Fruit fly (Drosophila melanogaster) whole organism, pupa: ENCODE data around the gene Sh.

Source experiments
- CG10348 ChIP-seq: fragments of 200-800 bp; sonication (Bioruptor generic); IDR thresholded peaks from 2 replicates; pipeline ENCODE4 v1.3.6; 2022; ENCODE audit warnings: missing biosample characterization, missing genetic modification characterization
- CG12605 ChIP-seq: fragments of 200-800 bp; sonication (Bioruptor generic); IDR thresholded peaks from 2 replicates; pipeline ENCODE4 v1.3.6; 2022; ENCODE audit warnings: missing biosample characterization, missing genetic modification characterization
- CG13204 ChIP-seq: fragments of 200-800 bp; sonication (Bioruptor generic); optimal IDR thresholded peaks from 2 replicates; lab custom pipeline; 2018; ENCODE audit warnings: missing biosample characterization, mild to moderate bottlenecking, missing genetic modification characterization, moderate library complexity
- CG14655 ChIP-seq: fragments of 200-800 bp; sonication (Bioruptor generic); optimal IDR thresholded peaks from 3 replicates; lab custom pipeline; 2017; ENCODE audit warnings: mild to moderate bottlenecking, missing biosample characterization, missing genetic modification reagents, missing genetic modification characterization
- CG15710 ChIP-seq: fragments of 200-800 bp; sonication (Bioruptor generic); optimal IDR thresholded peaks from 2 replicates; lab custom pipeline; 2018; ENCODE audit warnings: missing biosample characterization, mild to moderate bottlenecking, missing genetic modification characterization, moderate library complexity
- CG17806 ChIP-seq: fragments of 200-800 bp; sonication (Bioruptor generic); optimal IDR thresholded peaks from 2 replicates; lab custom pipeline; 2018; ENCODE audit warnings: missing biosample characterization, mild to moderate bottlenecking, missing genetic modification characterization, moderate library complexity
- CG32121 ChIP-seq: fragments of 200-800 bp; sonication (Bioruptor generic); IDR thresholded peaks from 2 replicates; pipeline ENCODE4 v1.3.6; 2022; ENCODE audit warnings: missing biosample characterization, missing genetic modification characterization
- CG34367 ChIP-seq: fragments of 200-800 bp; sonication (Bioruptor generic); optimal IDR thresholded peaks from 2 replicates; lab custom pipeline; 2018; ENCODE audit warnings: missing biosample characterization, mild to moderate bottlenecking, missing genetic modification characterization
- CG4496 ChIP-seq: fragments of 200-800 bp; sonication (Bioruptor generic); IDR thresholded peaks from 3 replicates; pipeline ENCODE4 v1.3.6; 2022; ENCODE audit warnings: missing biosample characterization, missing genetic modification characterization
- CG8159 ChIP-seq: fragments of 200-800 bp; sonication (Bioruptor generic); optimal IDR thresholded peaks from 3 replicates; lab custom pipeline; 2018; ENCODE audit warnings: missing biosample characterization, mild to moderate bottlenecking, missing genetic modification characterization, moderate library complexity
- CG8301 ChIP-seq: fragments of 200-800 bp; sonication (Bioruptor generic); optimal IDR thresholded peaks from 2 replicates; lab custom pipeline; 2018; ENCODE audit warnings: missing biosample characterization, mild to moderate bottlenecking, missing genetic modification characterization
- CG9948 ChIP-seq: fragments of 200-800 bp; sonication (Bioruptor generic); optimal IDR thresholded peaks from 2 replicates; lab custom pipeline; 2018; ENCODE audit warnings: missing biosample characterization, mild to moderate bottlenecking, missing genetic modification characterization, moderate library complexity
- D1 ChIP-seq: fragments of 200-800 bp; sonication (Bioruptor generic); optimal IDR thresholded peaks from 2 replicates; lab custom pipeline; 2018; ENCODE audit warnings: missing biosample characterization, mild to moderate bottlenecking, missing genetic modification characterization, moderate library complexity
- EcR ChIP-seq: fragments of 200-800 bp; sonication (Bioruptor generic); optimal IDR thresholded peaks from 3 replicates; lab custom pipeline; 2019; ENCODE audit warnings: missing biosample characterization, missing genetic modification characterization, mild to moderate bottlenecking, moderate library complexity, missing genetic modification reagents
- Ets98B ChIP-seq: fragments of 200-800 bp; sonication (Bioruptor generic); IDR thresholded peaks from 2 replicates; pipeline ENCODE4 v1.3.6; 2022; ENCODE audit warnings: missing biosample characterization, missing genetic modification characterization
- Pif1A ChIP-seq: fragments of 200-800 bp; sonication (Bioruptor generic); optimal IDR thresholded peaks from 3 replicates; lab custom pipeline; 2016; ENCODE audit warnings: missing biosample characterization, missing genetic modification characterization
- Pif1B ChIP-seq: fragments of 200-800 bp; sonication (Bioruptor generic); optimal IDR thresholded peaks from 3 replicates; lab custom pipeline; 2016; ENCODE audit warnings: missing biosample characterization, missing genetic modification characterization
- Snoo ChIP-seq: fragments of 200-800 bp; sonication (Bioruptor generic); optimal IDR thresholded peaks from 3 replicates; lab custom pipeline; 2017; ENCODE audit warnings: missing biosample characterization, mild to moderate bottlenecking, missing genetic modification characterization, inconsistent platforms
- fd96Ca ChIP-seq: fragments of 200-800 bp; sonication (Bioruptor generic); IDR thresholded peaks from 3 replicates; pipeline ENCODE4 v1.3.6; 2022; ENCODE audit warnings: missing biosample characterization, missing genetic modification characterization
- gl ChIP-seq: fragments of 200-800 bp; sonication (Bioruptor generic); optimal IDR thresholded peaks from 2 replicates; lab custom pipeline; 2018; ENCODE audit warnings: missing biosample characterization, mild to moderate bottlenecking, missing genetic modification characterization
- rn ChIP-seq: fragments of 200-800 bp; sonication (Bioruptor generic); IDR thresholded peaks from 2 replicates; pipeline ENCODE4 v1.3.6; 2022; ENCODE audit warnings: missing biosample characterization, missing genetic modification characterization

The Sh gene

dm6 chrX:17875695-17876094 is 187.4 kb downstream of the Sh start:
- TF ChIP-seq CG17806 (tag; lab: Kevin White, UChicago) (no peak), CG32121 (GFP tag; lab: Robert Waterston, UW) (no peak), Ets98B (GFP tag; lab: Robert Waterston, UW) (no peak), Pif1A (GFP tag; lab: Kevin White, UChicago) (no peak), EcR (GFP tag; lab: Kevin White, UChicago) (no peak), CG13204 (no peak), CG4496 (GFP tag; lab: Robert Waterston, UW) (no peak; the same call in 2 of the 3 replicates), CG34367 (tag; lab: Kevin White, UChicago) (no peak), rn (no peak)

dm6 chrX:17875014-17875589 is 187.9 kb downstream of the Sh start:
- TF ChIP-seq Pif1B (GFP tag; lab: Kevin White, UChicago) (no peak), CG34367 (tag; lab: Kevin White, UChicago) (no peak), Snoo (tag; lab: Kevin White, UChicago) (peak; percentile 32), CG15710 (tag; lab: Kevin White, UChicago) (peak; percentile 7), fd96Ca (GFP tag; lab: Robert Waterston, UW) (0 out of 3 replicates have a peak, but pooled peaks have one; percentile 18), CG9948 (no peak), EcR (GFP tag; lab: Kevin White, UChicago) (peak; percentile 42), rn (no peak), Ets98B (GFP tag; lab: Robert Waterston, UW) (no peak; the same call in 1 of the 2 replicates), CG10348 (no peak), CG12605 (GFP tag; lab: Robert Waterston, UW) (peak; percentile 70), CG4496 (GFP tag; lab: Robert Waterston, UW) (peak; percentile 63; the same call in 1 of the 3 replicates), CG13204 (no peak), gl (tag; lab: Kevin White, UChicago) (peak; percentile 62), CG32121 (GFP tag; lab: Robert Waterston, UW) (no peak), D1 (tag; lab: Kevin White, UChicago) (no peak), CG17806 (tag; lab: Kevin White, UChicago) (no peak), Pif1A (GFP tag; lab: Kevin White, UChicago) (peak; percentile 30), CG8301 (peak; percentile 7), CG8159 (tag; lab: Kevin White, UChicago) (peak; percentile 1), CG14655 (GFP tag; lab: Kevin White, UChicago) (peak; percentile 55)
